Worm (Caenorhabditis elegans) whole organism, early embryonic: Measurements from ENCODE around the gene skr-12.

Experiments
- B0310.2 ChIP-seq: sonication (generic microtip); optimal IDR thresholded peaks from 2 replicates; lab custom pipeline; 2016; ENCODE audit warnings: mild to moderate bottlenecking, missing genetic modification characterization, missing compliant biosample characterization
- F13C5.2 ChIP-seq: sonication (generic microtip); optimal IDR thresholded peaks from 2 replicates; lab custom pipeline; 2017; ENCODE audit warnings: mild to moderate bottlenecking, missing genetic modification characterization, inconsistent platforms, missing compliant biosample characterization
- aly-1 ChIP-seq: sonication (generic microtip); optimal IDR thresholded peaks from 2 replicates; lab custom pipeline; 2016; ENCODE audit warnings: missing genetic modification characterization, missing compliant biosample characterization
- ama-1 ChIP-seq: fragments of 150-350 bp; optimal IDR thresholded peaks from 2 replicates; lab custom pipeline; 2014
- ceh-13 ChIP-seq: fragments of 200-800 bp; sonication (Bioruptor generic); optimal IDR thresholded peaks from 2 replicates; lab custom pipeline; 2018; ENCODE audit warnings: mild to moderate bottlenecking, missing genetic modification characterization, missing compliant biosample characterization
- ceh-36 ChIP-seq: sonication (generic microtip); optimal IDR thresholded peaks from 2 replicates; lab custom pipeline; 2016; ENCODE audit warnings: missing genetic modification characterization, inconsistent platforms, missing compliant biosample characterization
- ets-7 ChIP-seq: sonication (generic microtip); optimal IDR thresholded peaks from 2 replicates; lab custom pipeline; 2016; ENCODE audit warnings: missing genotype, missing genetic modification characterization, missing compliant biosample characterization
- flt-1 ChIP-seq: fragments of 200-800 bp; sonication (Bioruptor generic); IDR thresholded peaks from 2 replicates; pipeline ENCODE4 v1.3.6; 2022; ENCODE audit warnings: missing genetic modification characterization, missing compliant biosample characterization
- hmbx-1 ChIP-seq: sonication (generic microtip); optimal IDR thresholded peaks from 2 replicates; lab custom pipeline; 2016; ENCODE audit warnings: mild to moderate bottlenecking, missing genetic modification characterization, missing compliant biosample characterization
- hmg-4 ChIP-seq: fragments of 200-800 bp; sonication (Bioruptor generic); optimal IDR thresholded peaks from 2 replicates; lab custom pipeline; 2018; ENCODE audit warnings: mild to moderate bottlenecking, missing genetic modification characterization, missing compliant biosample characterization
- hnd-1 ChIP-seq: sonication (generic microtip); optimal IDR thresholded peaks from 2 replicates; lab custom pipeline; 2016; ENCODE audit warnings: missing genetic modification characterization, missing compliant biosample characterization
- pes-1 ChIP-seq: fragments of 200-800 bp; sonication (Bioruptor generic); IDR thresholded peaks from 2 replicates; pipeline ENCODE4 v1.3.6; 2022; ENCODE audit warnings: missing genetic modification reagents, missing genetic modification characterization, missing compliant biosample characterization
- scrt-1 ChIP-seq: fragments of 200-800 bp; sonication (Bioruptor generic); IDR thresholded peaks from 2 replicates; pipeline ENCODE4 v1.3.6; 2022; ENCODE audit warnings: missing genetic modification characterization, missing compliant biosample characterization
- tbx-11 ChIP-seq: fragments of 200-800 bp; sonication (Bioruptor generic); IDR thresholded peaks from 2 replicates; pipeline ENCODE4 v1.3.6; 2022; ENCODE audit warnings: missing genetic modification characterization, missing compliant biosample characterization
- tbx-37 ChIP-seq: fragments of 200-800 bp; sonication (Bioruptor generic); conservative IDR thresholded peaks from 2 replicates; pipeline ENCODE4 v1.3.6; 2022; ENCODE audit warnings: missing genetic modification reagents, missing genetic modification characterization, missing compliant biosample characterization
- tra-4 ChIP-seq: sonication (generic microtip); optimal IDR thresholded peaks from 2 replicates; lab custom pipeline; 2017; ENCODE audit warnings: missing genetic modification characterization, missing compliant biosample characterization

skr-12 gene

DNA sequence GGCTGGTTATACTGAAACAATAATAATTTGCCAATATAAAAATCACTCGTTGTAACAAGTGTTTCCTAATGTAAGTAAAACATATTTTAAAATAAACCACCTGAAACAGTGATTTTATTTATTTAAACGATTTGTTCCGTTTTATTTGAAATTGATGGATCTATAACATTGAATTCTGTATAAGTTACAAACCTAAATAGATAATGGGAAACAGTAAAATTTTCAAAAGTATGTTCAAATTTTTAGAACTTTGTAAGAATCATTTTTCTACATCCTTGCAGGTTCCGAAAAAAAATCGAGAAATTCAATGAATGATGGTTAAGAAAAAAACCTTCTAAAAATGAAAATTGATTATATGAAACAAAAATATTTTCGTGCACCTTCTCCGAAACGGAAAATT, 26.4 kb downstream of the skr-12 start:
- TF ChIP-seq hmbx-1 (tag; lab: Kevin White, UChicago) (no peak), ceh-13 (GFP tag; lab: Kevin White, UChicago) (no peak), pes-1 (no peak), tra-4 (tag; lab: Kevin White, UChicago) (no peak), ama-1 (no peak), B0310.2 (tag; lab: Kevin White, UChicago) (no peak), F13C5.2 (tag; lab: Kevin White, UChicago) (no peak), aly-1 (no peak), flt-1 (GFP tag; lab: Robert Waterston, UW) (no peak), hmg-4 (GFP tag; lab: Kevin White, UChicago) (no peak), scrt-1 (GFP tag; lab: Robert Waterston, UW) (no peak), tbx-37 (GFP tag; lab: Robert Waterston, UW) (no peak)

DNA sequence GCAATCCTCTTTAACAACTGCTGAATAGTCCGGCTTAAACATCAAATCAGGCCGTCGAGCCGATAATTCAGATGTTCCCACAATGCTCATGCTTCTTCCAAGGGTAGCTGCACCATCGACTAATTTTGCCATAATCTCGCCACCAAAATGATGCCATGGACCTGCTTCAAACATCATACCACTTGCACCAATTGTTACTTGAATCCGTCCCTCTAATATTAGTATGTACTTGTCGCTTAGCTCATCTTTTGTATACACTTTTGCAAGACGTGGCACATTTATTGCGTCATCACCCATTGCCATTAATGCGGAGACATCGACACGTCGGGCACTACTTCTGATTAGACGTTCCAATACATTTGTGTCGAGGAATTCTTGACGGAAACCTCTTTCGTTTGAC, 32.6 kb downstream of the skr-12 start:
- TF ChIP-seq hmbx-1 (tag; lab: Kevin White, UChicago): no peak
- no peak for TF ChIP-seq F13C5.2 (tag; lab: Kevin White, UChicago)
- TF ChIP-seq ceh-36 (tag; lab: Kevin White, UChicago): no peak
- TF ChIP-seq aly-1: no peak
- no peak for TF ChIP-seq hmg-4 (GFP tag; lab: Kevin White, UChicago)
- no peak for TF ChIP-seq ama-1
- TF ChIP-seq tra-4 (tag; lab: Kevin White, UChicago): no peak
- no peak for TF ChIP-seq tbx-37 (GFP tag; lab: Robert Waterston, UW)
- TF ChIP-seq scrt-1 (GFP tag; lab: Robert Waterston, UW): no peak
- TF ChIP-seq B0310.2 (tag; lab: Kevin White, UChicago): no peak
- TF ChIP-seq hnd-1: no peak

DNA sequence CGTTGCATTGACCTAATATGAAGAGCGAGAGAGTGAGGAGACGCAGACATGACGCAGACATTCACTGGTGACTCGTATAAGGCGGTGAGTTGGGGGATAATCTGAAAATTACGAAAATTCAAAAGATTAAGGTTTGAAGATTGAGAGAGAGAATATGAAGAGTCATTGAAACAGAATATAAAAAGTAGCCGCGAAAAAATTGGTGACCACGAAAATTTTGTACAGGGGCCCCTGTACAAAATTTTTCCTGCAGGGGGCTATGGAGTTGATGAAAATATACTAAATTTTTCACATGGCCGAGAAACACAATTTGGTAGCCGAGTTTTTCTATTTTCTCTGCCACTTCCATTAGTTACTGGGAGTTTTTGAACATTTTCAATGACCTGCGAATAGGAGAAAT, 39.7 kb downstream of the skr-12 start, which contains the start of gene cnnm-1:
cnnm-1 (minus strand) TSS at position 101 of the 400 bp plus-strand sequence.
- no peak for TF ChIP-seq hnd-1
- no peak for TF ChIP-seq scrt-1 (GFP tag; lab: Robert Waterston, UW)
- no peak for TF ChIP-seq ets-7 (tag; lab: Kevin White, UChicago)
- TF ChIP-seq aly-1: no peak
- no peak for TF ChIP-seq tbx-37 (GFP tag; lab: Robert Waterston, UW)
- TF ChIP-seq ama-1: no peak
- no peak for TF ChIP-seq pes-1
- no peak for TF ChIP-seq hmbx-1 (tag; lab: Kevin White, UChicago)

DNA sequence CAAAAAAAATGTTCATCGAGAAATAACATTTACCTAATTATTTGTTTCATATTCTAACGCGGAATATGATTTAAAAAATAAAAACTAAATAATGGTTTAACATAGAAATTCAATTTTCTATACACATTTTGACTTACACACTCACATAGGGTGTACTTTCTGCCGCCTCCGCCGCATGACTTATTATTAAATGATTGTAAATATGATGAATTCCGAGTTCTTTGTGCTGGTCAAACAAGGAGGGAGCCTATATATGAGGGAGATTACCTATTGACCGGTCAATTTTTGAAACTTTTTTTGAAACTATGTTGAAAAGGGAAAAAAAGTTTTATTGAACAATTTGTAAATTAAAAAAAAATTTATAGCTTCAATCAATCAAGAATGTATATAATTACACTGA, 40.8 kb downstream of the skr-12 start:
- TF ChIP-seq scrt-1 (GFP tag; lab: Robert Waterston, UW): no peak

DNA sequence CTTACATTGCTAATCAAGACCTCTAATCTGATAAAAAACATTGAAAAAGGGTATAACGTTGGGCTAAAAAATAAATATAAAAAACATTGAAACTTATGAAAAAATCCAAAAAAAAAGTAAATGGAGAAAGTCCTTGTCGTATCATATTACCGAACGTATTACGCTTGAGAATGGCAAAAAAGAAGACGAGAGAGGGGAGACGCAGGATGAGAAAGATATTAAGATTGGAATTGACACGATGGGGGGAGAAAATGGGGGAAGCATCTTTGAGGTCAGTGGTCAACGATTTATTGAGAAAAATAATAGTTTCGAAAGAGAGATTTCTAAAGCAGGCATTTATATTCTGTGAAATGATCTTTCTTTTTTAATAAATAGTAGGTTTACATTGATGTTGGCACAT, 42.2 kb downstream of the skr-12 start:
- TF ChIP-seq ama-1 (no peak), hmg-4 (GFP tag; lab: Kevin White, UChicago) (no peak), ets-7 (tag; lab: Kevin White, UChicago) (no peak), scrt-1 (GFP tag; lab: Robert Waterston, UW) (no peak), hmbx-1 (tag; lab: Kevin White, UChicago) (no peak), flt-1 (GFP tag; lab: Robert Waterston, UW) (no peak)

DNA sequence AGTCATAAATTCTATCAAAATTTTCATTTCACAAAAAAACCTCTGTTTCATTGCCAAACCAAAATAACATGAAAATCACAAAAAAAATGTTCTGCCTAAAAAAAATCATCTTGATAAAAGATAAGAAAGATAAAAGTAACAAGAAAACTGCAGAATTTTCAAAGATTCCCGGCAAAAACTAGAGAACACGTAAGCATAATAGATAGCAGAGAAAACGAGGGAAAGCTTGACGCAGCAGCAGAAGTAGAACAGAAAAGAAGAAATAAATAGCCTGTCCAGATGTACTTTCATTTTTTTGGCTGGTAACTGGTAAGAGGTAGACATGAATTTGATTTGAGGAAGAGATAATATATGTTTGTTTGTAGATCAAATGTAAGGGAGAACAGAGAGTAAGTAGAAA, 43.7 kb downstream of the skr-12 start:
- no peak for TF ChIP-seq tbx-11 (GFP tag; lab: Robert Waterston, UW)

DNA sequence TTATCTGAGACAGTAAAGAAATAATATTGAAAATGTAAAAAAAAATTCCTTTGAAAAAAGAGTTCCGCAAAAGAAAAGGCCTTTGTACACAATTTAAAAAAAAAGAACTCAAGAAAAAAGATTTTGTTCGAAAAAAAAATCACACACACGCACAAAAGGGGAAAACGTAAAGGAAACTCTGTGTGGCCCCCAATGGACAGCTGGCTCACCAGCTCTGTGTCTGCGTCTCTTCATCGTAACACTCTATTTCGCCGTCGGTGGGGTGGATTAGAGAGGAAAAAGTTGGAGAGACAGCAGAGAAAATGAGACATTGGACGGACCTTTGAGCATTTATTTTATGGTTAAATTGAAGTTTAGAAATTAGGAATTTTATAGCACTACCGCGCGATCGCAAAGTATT, 48.0 kb downstream of the skr-12 start:
- TF ChIP-seq flt-1 (GFP tag; lab: Robert Waterston, UW): no peak
- TF ChIP-seq scrt-1 (GFP tag; lab: Robert Waterston, UW): no peak
- TF ChIP-seq tra-4 (tag; lab: Kevin White, UChicago): no peak

DNA sequence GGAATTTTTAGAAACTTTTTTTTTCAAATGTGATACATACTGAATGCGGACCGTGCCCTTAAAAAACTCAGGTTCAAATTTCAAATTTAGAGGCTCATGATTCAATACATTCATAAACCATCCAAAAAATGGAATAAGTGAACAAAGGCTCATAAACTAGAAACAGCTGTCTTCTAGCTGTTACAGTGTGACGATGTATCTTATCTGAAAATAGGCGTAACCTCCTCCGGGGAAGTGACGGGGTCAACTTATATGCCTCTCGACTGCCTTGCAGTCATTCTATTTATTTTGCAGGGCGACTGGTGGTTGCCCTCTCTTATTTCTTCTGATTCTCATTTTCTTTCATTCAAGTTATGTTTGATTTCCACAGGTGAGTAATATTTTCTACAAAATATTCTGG, 49.0 kb downstream of the skr-12 start, which contains the start of gene Y116A8B.1:
Y116A8B.1 (plus strand) TSS at position 301 of the 400 bp plus-strand sequence.
- TF ChIP-seq tra-4 (tag; lab: Kevin White, UChicago): no peak
- no peak for TF ChIP-seq hnd-1
- TF ChIP-seq F13C5.2 (tag; lab: Kevin White, UChicago): no peak
- no peak for TF ChIP-seq flt-1 (GFP tag; lab: Robert Waterston, UW)
- TF ChIP-seq tbx-11 (GFP tag; lab: Robert Waterston, UW): no peak
- no peak for TF ChIP-seq ama-1
- TF ChIP-seq aly-1: no peak
- no peak for TF ChIP-seq ceh-36 (tag; lab: Kevin White, UChicago)
